Worm (Caenorhabditis elegans) whole organism, mixed stage, embryonic: Measurements from ENCODE around the gene F47E1.1.

Experiments
- drap-1 ChIP-seq: fragments of 200-800 bp; sonication (Bioruptor generic); optimal IDR thresholded peaks from 3 replicates; lab custom pipeline; 2018; ENCODE audit warnings: mild to moderate bottlenecking, missing genetic modification characterization, missing compliant biosample characterization
- elt-1 ChIP-seq: sonication (generic microtip); optimal IDR thresholded peaks from 2 replicates; lab custom pipeline; 2017; ENCODE audit warnings: missing genetic modification characterization, mild to moderate bottlenecking, missing compliant biosample characterization, antibody characterized with exemption, moderate library complexity, borderline replicate concordance; ENCODE audit not compliant: insufficient read depth
- lin-13 ChIP-seq: fragments of 150-350 bp; optimal IDR thresholded peaks from 2 replicates; lab custom pipeline; 2014; ENCODE audit warnings: missing biosample characterization, missing genetic modification characterization
- nhr-12 ChIP-seq: fragments of 150-350 bp; optimal IDR thresholded peaks from 2 replicates; lab custom pipeline; 2014; ENCODE audit warnings: missing biosample characterization, missing genetic modification characterization
- nhr-237 ChIP-seq: fragments of 150-350 bp; optimal IDR thresholded peaks from 2 replicates; lab custom pipeline; 2014; ENCODE audit warnings: missing biosample characterization, missing genetic modification characterization
- nhr-28 ChIP-seq: fragments of 150-350 bp; optimal IDR thresholded peaks from 2 replicates; lab custom pipeline; 2014; ENCODE audit warnings: missing biosample characterization, missing genetic modification characterization
- nhr-76 ChIP-seq: sonication (generic microtip); optimal IDR thresholded peaks from 2 replicates; lab custom pipeline; 2017; ENCODE audit warnings: missing biosample characterization, missing genetic modification characterization
- pha-4 ChIP-seq: fragments of 150-350 bp; optimal IDR thresholded peaks from 2 replicates; lab custom pipeline; 2018; ENCODE audit warnings: missing biosample characterization, missing genetic modification reagents, missing genetic modification characterization
- sem-2 ChIP-seq: fragments of 200-800 bp; sonication (Bioruptor generic); optimal IDR thresholded peaks from 2 replicates; lab custom pipeline; 2018; ENCODE audit warnings: mild to moderate bottlenecking, missing genetic modification characterization, missing compliant biosample characterization
- snpc-4 ChIP-seq: fragments of 150-350 bp; optimal IDR thresholded peaks from 2 replicates; lab custom pipeline; 2014; ENCODE audit warnings: missing biosample characterization, missing genetic modification characterization
- unc-62 ChIP-seq: fragments of 150-350 bp; optimal IDR thresholded peaks from 2 replicates; lab custom pipeline; 2014; ENCODE audit warnings: missing biosample characterization, missing genetic modification reagents, missing genetic modification characterization
- ztf-11 ChIP-seq: fragments of 150-350 bp; optimal IDR thresholded peaks from 2 replicates; lab custom pipeline; 2014; ENCODE audit warnings: missing biosample characterization, missing genetic modification characterization

DNA sequence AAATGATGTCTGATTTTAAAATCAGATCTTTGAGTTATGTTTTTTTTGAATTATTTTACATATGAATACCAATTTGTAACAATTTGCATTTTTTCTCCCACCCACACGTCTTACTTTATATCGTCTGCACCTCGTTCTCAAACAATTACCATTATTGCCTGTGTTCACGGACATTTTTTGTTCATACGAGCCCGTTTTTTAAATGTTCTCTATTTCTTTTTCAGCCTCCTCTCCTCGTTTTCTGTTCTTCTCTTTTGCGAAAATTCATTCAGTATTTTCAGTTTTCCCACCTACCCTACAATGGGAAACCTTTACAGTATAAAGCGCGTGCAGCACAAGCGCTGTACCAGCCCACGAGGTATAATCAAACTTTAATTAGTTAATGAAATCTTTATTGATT, 31.1 kb upstream of the F47E1.1 start, which contains the start of gene prdm-14:
- TF ChIP-seq nhr-237 (tag; lab: Kevin White, UChicago) (no peak), sem-2 (GFP tag; lab: Kevin White, UChicago) (no peak), nhr-76 (no peak), ztf-11 (tag; lab: Kevin White, UChicago) (no peak), unc-62 (GFP tag; lab: Kevin White, UChicago) (no peak), drap-1 (no peak), pha-4 (tag; lab: Kevin White, UChicago) (no peak), elt-1 (no peak), lin-13 (tag; lab: Kevin White, UChicago) (no peak), nhr-12 (tag; lab: Kevin White, UChicago) (no peak), nhr-28 (tag; lab: Kevin White, UChicago) (no peak), snpc-4 (no peak)
